Worm (Caenorhabditis elegans): ENCODE data around the gene gln-6.

gln-6 gene

ce11 chrIV:9697869-9698268, 42.8 kb downstream of the gln-6 start:
- no peak for TF ChIP-seq lin-13 (GFP tag; optimal IDR thresholded peaks at IDR 0.05)
- no peak for TF ChIP-seq set-16 (GFP tag; IDR thresholded peaks at IDR 0.05)
- no peak for TF ChIP-seq hif-1 (tag; optimal IDR thresholded peaks at IDR 0.05)
- TF ChIP-seq lin-29 (GFP tag; IDR thresholded peaks at IDR 0.05), result no peak
- TF ChIP-seq unc-62 (GFP tag; optimal IDR thresholded peaks at IDR 0.05 in 1 of 2), result peak in 1 of 2 experiments; percentile 91
- TF ChIP-seq unc-62 (tag; optimal IDR thresholded peaks at IDR 0.05), result no peak
- no peak for TF ChIP-seq nhr-25 (tag; optimal IDR thresholded peaks at IDR 0.05; ENCODE audit: borderline replicate concordance, insufficient read depth)

ce11 chrIV:9696513-9696912, 44.2 kb downstream of the gln-6 start:
- TF ChIP-seq ces-1 (GFP tag; optimal IDR thresholded peaks at IDR 0.05) (no peak), aha-1 (tag) (peak; percentile 1), daf-12 (tag; optimal IDR thresholded peaks at IDR 0.05) (no peak), nhr-28 (tag; optimal IDR thresholded peaks at IDR 0.05) (no peak), unc-62 (GFP tag; optimal IDR thresholded peaks at IDR 0.05 in 1 of 2) (peak in 1 of 2 experiments; percentile 99), unc-62 (tag; optimal IDR thresholded peaks at IDR 0.05) (no peak)

- TF ChIP-seq D1046.2 (GFP tag; IDR thresholded peaks at IDR 0.05) (no peak), nhr-48 (tag; optimal IDR thresholded peaks at IDR 0.05) (no peak), hmg-1.1 (GFP tag; IDR thresholded peaks at IDR 0.05) (no peak), Y5F2A.4 (GFP tag; optimal IDR thresholded peaks at IDR 0.05) (no peak), gei-8 (GFP tag; optimal IDR thresholded peaks at IDR 0.05) (no peak), nhr-77 (tag; optimal IDR thresholded peaks at IDR 0.05) (no peak), Y75B8A.6 (GFP tag; IDR thresholded peaks at IDR 0.05) (no peak), F44E2.7 (GFP tag; IDR thresholded peaks at IDR 0.05) (no peak), madf-9 (GFP tag; conservative IDR thresholded peaks at IDR 0.05) (no peak), nhr-11 (tag; optimal IDR thresholded peaks at IDR 0.05) (no peak), attf-4 (tag; optimal IDR thresholded peaks at IDR 0.05) (no peak), nhr-10 (tag; optimal IDR thresholded peaks at IDR 0.05) (no peak), rbr-2 (tag; optimal IDR thresholded peaks at IDR 0.05) (no peak), spr-1 (tag; optimal IDR thresholded peaks at IDR 0.05) (no peak), egl-43 (GFP tag; IDR thresholded peaks at IDR 0.05) (no peak), Y48G9A.11 (GFP tag; IDR thresholded peaks at IDR 0.05) (no peak), ctbp-1 (GFP tag; IDR thresholded peaks at IDR 0.05) (no peak), ZK337.2 (GFP tag; IDR thresholded peaks at IDR 0.05) (no peak), aha-1 (tag) (no peak)
Measured at ce11 chrIV:9692874-9693273, 47.8 kb downstream of the gln-6 start, which contains the start of gene twk-9. Gene twk-9, plus strand, starts transcription at chrIV:9693174.

DNA sequence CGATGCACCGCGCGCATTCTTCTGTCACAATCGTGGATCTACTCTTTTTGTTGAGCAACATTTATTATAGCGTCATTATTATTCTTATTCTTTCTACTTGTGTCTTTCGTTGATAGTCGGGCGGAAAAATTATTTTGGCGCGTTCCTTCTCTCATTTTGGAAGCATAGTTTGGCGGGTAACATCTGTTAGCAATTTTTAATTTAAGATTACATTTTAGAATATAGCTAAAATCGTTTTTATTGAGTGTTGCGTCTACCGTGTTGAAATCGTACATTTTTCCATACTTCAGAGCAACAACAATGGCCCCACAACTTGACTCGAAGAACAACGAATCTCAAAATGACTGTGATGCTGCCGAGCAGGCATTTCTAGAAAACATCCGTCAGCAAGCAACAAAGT, 50.1 kb downstream of the gln-6 start, which contains the start of gene sdz-36:
TSS of gene sdz-36 (plus strand) at position 301 of the 400 bp plus-strand sequence.
- TF ChIP-seq madf-9 (GFP tag; conservative IDR thresholded peaks at IDR 0.05) (no peak), F49E8.2 (tag; optimal IDR thresholded peaks at IDR 0.05; ENCODE audit: borderline replicate concordance) (no peak), saeg-2 (GFP tag; IDR thresholded peaks at IDR 0.05) (no peak), pqm-1 (tag; optimal IDR thresholded peaks at IDR 0.05) (no peak), mep-1 (tag; optimal IDR thresholded peaks at IDR 0.05) (no peak), hif-1 (tag; optimal IDR thresholded peaks at IDR 0.05) (no peak), nhr-48 (tag; optimal IDR thresholded peaks at IDR 0.05) (no peak)

Measured in whole organism, L4 larva.